Worm (Caenorhabditis elegans) whole organism, L4 larva: ENCODE results near the gene grsp-3.

Experiments used
- R02D3.7 ChIP-seq: fragments of 150-350 bp; sonication (generic microtip); optimal IDR thresholded peaks from 3 replicates; lab custom pipeline; 2014; ENCODE audit warnings: missing biosample characterization, missing genetic modification characterization
- T26A8.4 ChIP-seq: fragments of 200-800 bp; sonication (Bioruptor generic); IDR thresholded peaks from 2 replicates; pipeline ENCODE4 v1.3.6; 2022; ENCODE audit warnings: missing genetic modification characterization, missing compliant biosample characterization
- Y48G9A.11 ChIP-seq: fragments of 200-800 bp; sonication (Bioruptor generic); IDR thresholded peaks from 2 replicates; pipeline ENCODE4 v1.3.6; 2022; ENCODE audit warnings: missing genetic modification reagents, missing genetic modification characterization, missing compliant biosample characterization
- Y75B8A.6 ChIP-seq: fragments of 200-800 bp; sonication (Bioruptor generic); IDR thresholded peaks from 2 replicates; pipeline ENCODE4 v1.3.6; 2022; ENCODE audit warnings: missing genetic modification reagents, missing genetic modification characterization, missing compliant biosample characterization
- ZK337.2 ChIP-seq: fragments of 200-800 bp; sonication (Bioruptor generic); IDR thresholded peaks from 2 replicates; pipeline ENCODE4 v1.3.6; 2022; ENCODE audit warnings: missing genetic modification reagents, missing genetic modification characterization, missing compliant biosample characterization
- ZK546.5 ChIP-seq, 2 experiments: sonication (generic microtip); optimal IDR thresholded peaks; 2 replicates each; lab custom pipeline; 2017; ENCODE audit warnings: missing biosample characterization in 2 of 2, missing genetic modification characterization in 2 of 2
- aha-1 ChIP-seq: fragments of 150-350 bp; peaks from one replicate; lab custom pipeline; 2014; ENCODE audit warnings: missing biosample characterization, missing genetic modification characterization
- aly-2 ChIP-seq: sonication (generic microtip); optimal IDR thresholded peaks from 2 replicates; lab custom pipeline; 2018; ENCODE audit warnings: missing biosample characterization, missing genetic modification characterization
- arid-1 ChIP-seq: fragments of 200-800 bp; sonication (Bioruptor generic); conservative IDR thresholded peaks from 2 replicates; pipeline ENCODE4 v1.3.6; 2022; ENCODE audit warnings: missing genetic modification reagents, missing genetic modification characterization, missing compliant biosample characterization
- ceh-28 ChIP-seq: fragments of 150-350 bp; optimal IDR thresholded peaks from 2 replicates; lab custom pipeline; 2014; ENCODE audit warnings: missing biosample characterization, missing genetic modification reagents, missing genetic modification characterization
- ceh-44 ChIP-seq: fragments of 200-800 bp; sonication (Bioruptor generic); IDR thresholded peaks from 2 replicates; pipeline ENCODE4 v1.3.6; 2022; ENCODE audit warnings: missing genetic modification reagents, missing genetic modification characterization, missing compliant biosample characterization
- ceh-62 ChIP-seq: sonication (generic microtip); optimal IDR thresholded peaks from 2 replicates; lab custom pipeline; 2017; ENCODE audit warnings: missing biosample characterization, missing genetic modification characterization
- cey-2 ChIP-seq: sonication (generic microtip); optimal IDR thresholded peaks from 3 replicates; lab custom pipeline; 2017; ENCODE audit warnings: missing genetic modification characterization, mild to moderate bottlenecking, missing compliant biosample characterization, antibody characterized with exemption, borderline replicate concordance; ENCODE audit not compliant: insufficient read depth
- daf-16 ChIP-seq, 3 experiments: sonication (generic microtip); optimal IDR thresholded peaks; 2 replicates each; lab custom pipeline; 2016 to 2017; ENCODE audit warnings: missing genetic modification characterization in 3 of 3, missing genetic modification reagents in 3 of 3, mild to moderate bottlenecking in 2 of 3, missing compliant biosample characterization in 2 of 3, missing biosample characterization in 1 of 3, moderate library complexity in 1 of 3
- dmd-8 ChIP-seq: fragments of 200-800 bp; sonication (Bioruptor generic); IDR thresholded peaks from 2 replicates; pipeline ENCODE4 v1.3.6; 2022; ENCODE audit warnings: missing genetic modification characterization, missing compliant biosample characterization
- dmd-9 ChIP-seq: fragments of 200-800 bp; sonication (Bioruptor generic); IDR thresholded peaks from 2 replicates; pipeline ENCODE4 v1.3.6; 2022; ENCODE audit warnings: missing genetic modification reagents, missing genetic modification characterization, missing compliant biosample characterization
- egl-27 ChIP-seq: sonication (generic microtip); optimal IDR thresholded peaks from 3 replicates; lab custom pipeline; 2017; ENCODE audit warnings: missing biosample characterization, missing genetic modification reagents, missing genetic modification characterization
- fkh-10 ChIP-seq: fragments of 150-350 bp; optimal IDR thresholded peaks from 2 replicates; lab custom pipeline; 2014; ENCODE audit warnings: missing biosample characterization, missing genetic modification reagents, missing genetic modification characterization
- hif-1 ChIP-seq, 2 experiments: sonication (generic microtip); optimal IDR thresholded peaks; 2 replicates each; lab custom pipeline; 2016 to 2017; ENCODE audit warnings: missing compliant biosample characterization in 2 of 2, missing genetic modification characterization in 2 of 2, missing genetic modification reagents in 2 of 2, missing genotype in 2 of 2, mild to moderate bottlenecking in 1 of 2
- hlh-30 ChIP-seq: sonication (generic microtip); optimal IDR thresholded peaks from 2 replicates; lab custom pipeline; 2017; ENCODE audit warnings: antibody characterized with exemption, mild to moderate bottlenecking, missing genetic modification characterization, missing compliant biosample characterization; ENCODE audit not compliant: insufficient read depth
- lim-7 ChIP-seq: fragments of 200-800 bp; sonication (Bioruptor generic); IDR thresholded peaks from 2 replicates; pipeline ENCODE4 v1.3.6; 2022; ENCODE audit warnings: missing genetic modification characterization, missing compliant biosample characterization
- lin-13 ChIP-seq: fragments of 150-350 bp; optimal IDR thresholded peaks from 2 replicates; lab custom pipeline; 2014; ENCODE audit warnings: missing biosample characterization, missing genetic modification reagents, missing genetic modification characterization
- lin-29 ChIP-seq: fragments of 200-800 bp; sonication (Bioruptor generic); IDR thresholded peaks from 2 replicates; pipeline ENCODE4 v1.3.6; 2022; ENCODE audit warnings: missing genetic modification reagents, missing genetic modification characterization, missing compliant biosample characterization
- lin-39 ChIP-seq: fragments of 150-350 bp; optimal IDR thresholded peaks from 2 replicates; lab custom pipeline; 2014; ENCODE audit warnings: missing biosample characterization, missing genetic modification reagents, missing genetic modification characterization
- lir-3 ChIP-seq: sonication (generic microtip); optimal IDR thresholded peaks from 2 replicates; lab custom pipeline; 2016; ENCODE audit warnings: mild to moderate bottlenecking, missing genetic modification characterization, missing compliant biosample characterization
- madf-5 ChIP-seq, 2 experiments: fragments of 200-800 bp; sonication (Bioruptor generic); IDR thresholded peaks; 2 replicates each; pipeline ENCODE4 v1.3.6; 2022; ENCODE audit warnings: missing compliant biosample characterization in 2 of 2, missing genetic modification characterization in 2 of 2
- madf-9 ChIP-seq: fragments of 200-800 bp; sonication (Bioruptor generic); conservative IDR thresholded peaks from 2 replicates; pipeline ENCODE4 v1.3.6; 2022; ENCODE audit warnings: missing genetic modification reagents, missing genetic modification characterization, missing compliant biosample characterization
- mdl-1 ChIP-seq, 2 experiments: fragments of 150-350 bp in 1 of 2; sonication (generic microtip) in 1 of 2; optimal IDR thresholded peaks; 2 replicates each; lab custom pipeline; 2014 to 2017; ENCODE audit warnings: missing biosample characterization in 2 of 2, missing genetic modification characterization in 2 of 2
- nhr-10 ChIP-seq: fragments of 150-350 bp; optimal IDR thresholded peaks from 2 replicates; lab custom pipeline; 2014; ENCODE audit warnings: missing biosample characterization, missing genetic modification characterization
- nhr-102 ChIP-seq: sonication (generic microtip); optimal IDR thresholded peaks from 2 replicates; lab custom pipeline; 2016; ENCODE audit warnings: mild to moderate bottlenecking, missing genetic modification characterization, moderate library complexity, missing compliant biosample characterization
- nhr-11 ChIP-seq: fragments of 150-350 bp; optimal IDR thresholded peaks from 2 replicates; lab custom pipeline; 2014; ENCODE audit warnings: missing biosample characterization, missing genetic modification characterization
- nhr-25 ChIP-seq: sonication (generic microtip); optimal IDR thresholded peaks from 2 replicates; lab custom pipeline; 2017; ENCODE audit warnings: missing genetic modification characterization, mild to moderate bottlenecking, missing compliant biosample characterization, antibody characterized with exemption, moderate library complexity, borderline replicate concordance; ENCODE audit not compliant: insufficient read depth
- nhr-28 ChIP-seq: fragments of 150-350 bp; optimal IDR thresholded peaks from 2 replicates; lab custom pipeline; 2014; ENCODE audit warnings: missing biosample characterization, missing genetic modification characterization
- nhr-42 ChIP-seq: fragments of 200-800 bp; sonication (Bioruptor generic); IDR thresholded peaks from 2 replicates; pipeline ENCODE4 v1.3.6; 2022; ENCODE audit warnings: missing genetic modification characterization, missing compliant biosample characterization
- nhr-6 ChIP-seq: fragments of 150-350 bp; optimal IDR thresholded peaks from 2 replicates; lab custom pipeline; 2014; ENCODE audit warnings: missing biosample characterization, missing genetic modification characterization
- nhr-76 ChIP-seq: fragments of 150-350 bp; optimal IDR thresholded peaks from 2 replicates; lab custom pipeline; 2014; ENCODE audit warnings: missing biosample characterization, missing genetic modification characterization
- pha-4 ChIP-seq, 2 experiments: fragments of 150-350 bp in 1 of 2; fragments of 200-800 bp in 1 of 2; sonication (Bioruptor generic) in 1 of 2; IDR thresholded peaks in 1 of 2; optimal IDR thresholded peaks in 1 of 2; 2 replicates each; pipeline versions ENCODE4 v1.3.6 to Lab custom; 2014 to 2022; ENCODE audit warnings: missing genetic modification characterization in 2 of 2, missing genetic modification reagents in 2 of 2, missing biosample characterization in 1 of 2, missing compliant biosample characterization in 1 of 2
- saeg-2 ChIP-seq: fragments of 200-800 bp; sonication (Bioruptor generic); IDR thresholded peaks from 2 replicates; pipeline ENCODE4 v1.3.6; 2022; ENCODE audit warnings: missing genetic modification reagents, missing genetic modification characterization, missing compliant biosample characterization
- sdz-12 ChIP-seq: fragments of 200-800 bp; sonication (Bioruptor generic); optimal IDR thresholded peaks from 2 replicates; lab custom pipeline; 2018; ENCODE audit warnings: mild to moderate bottlenecking, missing genetic modification characterization, missing compliant biosample characterization
- spr-1 ChIP-seq: sonication (generic microtip); optimal IDR thresholded peaks from 2 replicates; lab custom pipeline; 2016; ENCODE audit warnings: mild to moderate bottlenecking, missing genetic modification characterization, missing compliant biosample characterization
- spr-3 ChIP-seq: fragments of 200-800 bp; sonication (Bioruptor generic); optimal IDR thresholded peaks from 2 replicates; lab custom pipeline; 2018; ENCODE audit warnings: mild to moderate bottlenecking, missing genetic modification characterization, missing compliant biosample characterization
- tag-97 ChIP-seq: fragments of 200-800 bp; sonication (Bioruptor generic); IDR thresholded peaks from 2 replicates; pipeline ENCODE4 v1.3.6; 2022; ENCODE audit warnings: missing genetic modification characterization, missing compliant biosample characterization
- tra-1 ChIP-seq: fragments of 200-800 bp; sonication (Bioruptor generic); IDR thresholded peaks from 2 replicates; pipeline ENCODE4 v1.3.6; 2022; ENCODE audit warnings: missing genetic modification reagents, missing genetic modification characterization, missing compliant biosample characterization
- unc-130 ChIP-seq: sonication (generic microtip); optimal IDR thresholded peaks from 2 replicates; lab custom pipeline; 2016; ENCODE audit warnings: missing genetic modification reagents, missing genetic modification characterization, missing compliant biosample characterization
- zag-1 ChIP-seq: fragments of 150-350 bp; optimal IDR thresholded peaks from 2 replicates; lab custom pipeline; 2014; ENCODE audit warnings: missing biosample characterization, missing genetic modification characterization
- zfp-2 ChIP-seq: sonication (generic microtip); optimal IDR thresholded peaks from 2 replicates; lab custom pipeline; 2016; ENCODE audit warnings: mild to moderate bottlenecking, missing genetic modification characterization, missing compliant biosample characterization
- zip-2 ChIP-seq: fragments of 150-350 bp; optimal IDR thresholded peaks from 2 replicates; lab custom pipeline; 2014; ENCODE audit warnings: missing biosample characterization, missing genetic modification characterization
- ztf-11 ChIP-seq: fragments of 150-350 bp; optimal IDR thresholded peaks from 2 replicates; lab custom pipeline; 2014; ENCODE audit warnings: missing biosample characterization, missing genetic modification characterization

The grsp-3 gene

DNA sequence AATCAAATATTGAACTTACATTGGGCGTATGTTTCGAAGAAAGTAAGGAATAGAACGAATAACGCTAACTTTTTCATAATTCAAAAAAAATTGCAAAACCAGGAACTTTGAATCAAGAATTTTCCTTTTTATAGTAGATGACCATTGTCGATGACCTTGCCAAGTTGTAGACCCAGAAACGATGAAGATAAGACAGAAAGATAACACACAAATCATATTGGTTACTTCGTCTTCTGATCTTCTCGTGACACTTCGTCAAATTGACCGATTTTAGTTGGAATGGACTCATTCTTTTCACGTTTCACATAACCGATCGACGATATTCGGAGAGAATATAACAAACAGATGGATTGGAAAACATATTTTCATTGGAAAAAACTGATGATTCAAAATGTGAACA, at the start of gene grsp-3:
Gene grsp-3 (minus strand): TSS at position 149 of the 400 bp plus-strand sequence.
- peak; percentile 72 for TF ChIP-seq hlh-30
- TF ChIP-seq lir-3, result no peak
- peak; percentile 46 for TF ChIP-seq nhr-28 (tag; lab: Kevin White, UChicago)

DNA sequence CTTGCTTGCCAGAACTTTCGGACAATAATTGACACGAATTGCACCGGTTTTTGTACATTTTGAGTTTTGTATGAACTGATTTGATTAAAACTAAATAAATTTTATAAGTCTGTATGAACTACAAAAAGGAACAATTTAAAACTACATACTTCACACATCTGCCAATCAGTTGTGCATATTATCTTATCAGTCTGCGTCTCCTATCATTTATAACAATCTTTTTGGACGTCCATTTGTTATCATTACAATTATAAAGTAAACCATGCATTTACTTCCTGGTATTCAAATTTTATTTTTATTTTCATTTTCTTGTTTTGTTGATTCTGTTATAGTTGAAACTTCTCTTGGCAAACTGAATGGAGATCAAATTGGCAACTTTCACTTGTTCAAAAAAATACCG, 48.6 kb upstream of the grsp-3 start, which contains the start of gene cest-10:
Gene cest-10 (plus strand): TSS at position 254 of the 400 bp plus-strand sequence.
- TF ChIP-seq nhr-10 (tag; lab: Kevin White, UChicago), result no peak
- no peak for TF ChIP-seq lin-39 (tag; lab: Kevin White, UChicago)
- no peak for TF ChIP-seq dmd-9 (GFP tag; lab: Robert Waterston, UW)
- TF ChIP-seq zfp-2 (tag; lab: Kevin White, UChicago), result no peak
- TF ChIP-seq sdz-12 (GFP tag; lab: Kevin White, UChicago), result no peak
- no peak for TF ChIP-seq tag-97 (GFP tag; lab: Robert Waterston, UW)
- TF ChIP-seq saeg-2 (GFP tag; lab: Robert Waterston, UW), result no peak
- no peak for TF ChIP-seq fkh-10 (GFP tag; lab: Kevin White, UChicago)
- no peak for TF ChIP-seq nhr-11 (tag; lab: Kevin White, UChicago)
- TF ChIP-seq R02D3.7, result no peak
- no peak for TF ChIP-seq nhr-42 (GFP tag; lab: Robert Waterston, UW)
- TF ChIP-seq daf-16 (GFP tag; optimal IDR thresholded peaks at IDR 0.05; lab: Kevin White, UChicago), result peak in 1 of 2 experiments; percentile 67
- peak; percentile 93 for TF ChIP-seq daf-16 (tag; optimal IDR thresholded peaks at IDR 0.05; lab: Kevin White, UChicago)
- TF ChIP-seq madf-9, result no peak
- TF ChIP-seq zag-1 (tag; lab: Kevin White, UChicago), result no peak
- TF ChIP-seq tra-1 (GFP tag; lab: Robert Waterston, UW), result peak; percentile 90
- TF ChIP-seq mdl-1 (tag; optimal IDR thresholded peaks at IDR 0.05; lab: Kevin White, UChicago), result no peak
- no peak for TF ChIP-seq nhr-6 (tag; lab: Kevin White, UChicago)
- no peak for TF ChIP-seq spr-1 (tag; lab: Kevin White, UChicago)
- TF ChIP-seq arid-1 (GFP tag; lab: Robert Waterston, UW), result no peak
- TF ChIP-seq hlh-30, result no peak
- TF ChIP-seq nhr-28 (tag; lab: Kevin White, UChicago), result peak; percentile 99
- TF ChIP-seq ceh-62 (tag; lab: Kevin White, UChicago), result no peak
- no peak for TF ChIP-seq T26A8.4
- TF ChIP-seq Y48G9A.11 (GFP tag; lab: Robert Waterston, UW), result no peak
- TF ChIP-seq lim-7 (GFP tag; lab: Robert Waterston, UW), result no peak
- no peak for TF ChIP-seq zip-2 (tag; lab: Kevin White, UChicago)
- no peak for TF ChIP-seq unc-130 (GFP tag; lab: Kevin White, UChicago)
- no peak for TF ChIP-seq dmd-8
- no peak for TF ChIP-seq ceh-28 (tag; lab: Kevin White, UChicago)
- no peak for TF ChIP-seq lir-3
- TF ChIP-seq aly-2 (tag; lab: Kevin White, UChicago), result no peak
- TF ChIP-seq egl-27 (tag; lab: Kevin White, UChicago), result no peak
- TF ChIP-seq nhr-102 (tag; lab: Kevin White, UChicago), result peak; percentile 49
- no peak for TF ChIP-seq cey-2 (tag; lab: Kevin White, UChicago)
- no peak for TF ChIP-seq ztf-11 (tag; lab: Kevin White, UChicago)
- no peak for TF ChIP-seq ceh-44 (GFP tag; lab: Robert Waterston, UW)
- TF ChIP-seq lin-29, result no peak
- no peak for TF ChIP-seq ZK546.5 (tag; optimal IDR thresholded peaks at IDR 0.05; lab: Kevin White, UChicago)
- peak; percentile 32; the same call in 1 of the 2 replicates for TF ChIP-seq pha-4 (GFP tag; IDR thresholded peaks at IDR 0.05; lab: Robert Waterston, UW)
- TF ChIP-seq pha-4 (tag; optimal IDR thresholded peaks at IDR 0.05; lab: Kevin White, UChicago), result no peak
- TF ChIP-seq spr-3 (GFP tag; lab: Kevin White, UChicago), result no peak
- no peak for TF ChIP-seq nhr-76 (tag; lab: Kevin White, UChicago)
- peak; percentile 56 for TF ChIP-seq aha-1 (tag; lab: Kevin White, UChicago)
- no peak for TF ChIP-seq nhr-25 (tag; lab: Kevin White, UChicago)
- TF ChIP-seq Y75B8A.6 (GFP tag; lab: Robert Waterston, UW), result 0 out of 2 replicates have a peak, but pooled peaks have one; percentile 22
- no peak for TF ChIP-seq hif-1 (tag; optimal IDR thresholded peaks at IDR 0.05; lab: Kevin White, UChicago)
- TF ChIP-seq lin-13 (GFP tag; lab: Kevin White, UChicago), result no peak
- TF ChIP-seq madf-5 (GFP tag; IDR thresholded peaks at IDR 0.05; lab: Robert Waterston, UW), result no peak
- no peak for TF ChIP-seq ZK337.2 (GFP tag; lab: Robert Waterston, UW)
